Worm (Caenorhabditis elegans) whole organism, L4 larva: ENCODE results near the gene C05D9.9.

ENCODE experiments used
- F49E8.2 ChIP-seq: sonication (generic microtip); optimal IDR thresholded peaks from 2 replicates; lab custom pipeline; 2016; ENCODE audit warnings: missing compliant biosample characterization, mild to moderate bottlenecking, missing genetic modification characterization, borderline replicate concordance
- T26A8.4 ChIP-seq: fragments of 200-800 bp; sonication (Bioruptor generic); IDR thresholded peaks from 2 replicates; pipeline ENCODE4 v1.3.6; 2022; ENCODE audit warnings: missing genetic modification characterization, missing compliant biosample characterization
- Y105C5A.15 ChIP-seq: fragments of 200-800 bp; sonication (Bioruptor generic); IDR thresholded peaks from 2 replicates; pipeline ENCODE4 v1.3.6; 2022; ENCODE audit warnings: missing genetic modification characterization, missing compliant biosample characterization
- Y48G9A.11 ChIP-seq: fragments of 200-800 bp; sonication (Bioruptor generic); IDR thresholded peaks from 2 replicates; pipeline ENCODE4 v1.3.6; 2022; ENCODE audit warnings: missing genetic modification reagents, missing genetic modification characterization, missing compliant biosample characterization
- Y75B8A.6 ChIP-seq: fragments of 200-800 bp; sonication (Bioruptor generic); IDR thresholded peaks from 2 replicates; pipeline ENCODE4 v1.3.6; 2022; ENCODE audit warnings: missing genetic modification reagents, missing genetic modification characterization, missing compliant biosample characterization
- ZK337.2 ChIP-seq: fragments of 200-800 bp; sonication (Bioruptor generic); IDR thresholded peaks from 2 replicates; pipeline ENCODE4 v1.3.6; 2022; ENCODE audit warnings: missing genetic modification reagents, missing genetic modification characterization, missing compliant biosample characterization
- ZK546.5 ChIP-seq, 2 experiments: sonication (generic microtip); optimal IDR thresholded peaks; 2 replicates each; lab custom pipeline; 2017; ENCODE audit warnings: missing biosample characterization in 2 of 2, missing genetic modification characterization in 2 of 2
- ama-1 ChIP-seq: fragments of 150-350 bp; optimal IDR thresholded peaks from 2 replicates; lab custom pipeline; 2014; ENCODE audit warnings: inconsistent platforms, mixed read lengths
- ceh-20 ChIP-seq: fragments of 200-800 bp; sonication (Bioruptor generic); IDR thresholded peaks from 2 replicates; pipeline ENCODE4 v1.3.6; 2022; ENCODE audit warnings: missing genetic modification reagents, missing genetic modification characterization, missing compliant biosample characterization
- ceh-32 ChIP-seq: sonication (generic microtip); optimal IDR thresholded peaks from 2 replicates; lab custom pipeline; 2016; ENCODE audit warnings: mild to moderate bottlenecking, missing genetic modification characterization, missing compliant biosample characterization; ENCODE audit not compliant: poor library complexity
- ces-1 ChIP-seq: fragments of 150-350 bp; sonication (generic microtip); optimal IDR thresholded peaks from 4 replicates; lab custom pipeline; 2014; ENCODE audit warnings: missing biosample characterization, missing genetic modification reagents, missing genetic modification characterization
- cey-2 ChIP-seq: sonication (generic microtip); optimal IDR thresholded peaks from 3 replicates; lab custom pipeline; 2017; ENCODE audit warnings: missing genetic modification characterization, mild to moderate bottlenecking, missing compliant biosample characterization, antibody characterized with exemption, borderline replicate concordance; ENCODE audit not compliant: insufficient read depth
- ctbp-1 ChIP-seq: fragments of 200-800 bp; sonication (Bioruptor generic); IDR thresholded peaks from 2 replicates; pipeline ENCODE4 v1.3.6; 2022; ENCODE audit warnings: missing genetic modification reagents, missing genetic modification characterization, missing compliant biosample characterization
- daf-12 ChIP-seq: fragments of 150-350 bp; optimal IDR thresholded peaks from 2 replicates; lab custom pipeline; 2014; ENCODE audit warnings: missing biosample characterization, missing genetic modification reagents, missing genetic modification characterization
- daf-19 ChIP-seq: fragments of 200-800 bp; sonication (Bioruptor generic); conservative IDR thresholded peaks from 2 replicates; pipeline ENCODE4 v1.3.6; 2022; ENCODE audit warnings: missing genetic modification characterization, missing compliant biosample characterization
- daf-8 ChIP-seq: fragments of 200-800 bp; sonication (Bioruptor generic); IDR thresholded peaks from 2 replicates; pipeline ENCODE4 v1.3.6; 2022; ENCODE audit warnings: missing genetic modification characterization, missing compliant biosample characterization
- dmd-6 ChIP-seq: fragments of 200-800 bp; sonication (Bioruptor generic); IDR thresholded peaks from 2 replicates; pipeline ENCODE4 v1.3.6; 2022; ENCODE audit warnings: missing genetic modification reagents, missing genetic modification characterization, missing compliant biosample characterization
- dmd-8 ChIP-seq: fragments of 200-800 bp; sonication (Bioruptor generic); IDR thresholded peaks from 2 replicates; pipeline ENCODE4 v1.3.6; 2022; ENCODE audit warnings: missing genetic modification characterization, missing compliant biosample characterization
- dpl-1 ChIP-seq: fragments of 150-350 bp; optimal IDR thresholded peaks from 2 replicates; lab custom pipeline; 2014; ENCODE audit warnings: missing biosample characterization, missing genetic modification reagents, missing genetic modification characterization
- duxl-1 ChIP-seq: sonication (generic microtip); optimal IDR thresholded peaks from 2 replicates; lab custom pipeline; 2016; ENCODE audit warnings: mild to moderate bottlenecking, missing genetic modification characterization, moderate library complexity, missing compliant biosample characterization; ENCODE audit not compliant: poor library complexity
- dve-1 ChIP-seq: sonication (generic microtip); optimal IDR thresholded peaks from 2 replicates; lab custom pipeline; 2017; ENCODE audit warnings: antibody characterized with exemption, mild to moderate bottlenecking, missing genetic modification characterization, missing compliant biosample characterization; ENCODE audit not compliant: insufficient read depth
- egl-27 ChIP-seq: sonication (generic microtip); optimal IDR thresholded peaks from 3 replicates; lab custom pipeline; 2017; ENCODE audit warnings: missing biosample characterization, missing genetic modification reagents, missing genetic modification characterization
- egl-43 ChIP-seq: fragments of 200-800 bp; sonication (Bioruptor generic); IDR thresholded peaks from 2 replicates; pipeline ENCODE4 v1.3.6; 2022; ENCODE audit warnings: missing genetic modification reagents, missing genetic modification characterization, missing compliant biosample characterization
- fkh-10 ChIP-seq: fragments of 150-350 bp; optimal IDR thresholded peaks from 2 replicates; lab custom pipeline; 2014; ENCODE audit warnings: missing biosample characterization, missing genetic modification reagents, missing genetic modification characterization
- gei-8 ChIP-seq: fragments of 200-800 bp; sonication (Bioruptor generic); optimal IDR thresholded peaks from 2 replicates; lab custom pipeline; 2018; ENCODE audit warnings: mild to moderate bottlenecking, missing genetic modification characterization, missing compliant biosample characterization
- hif-1 ChIP-seq, 2 experiments: sonication (generic microtip); optimal IDR thresholded peaks; 2 replicates each; lab custom pipeline; 2016 to 2017; ENCODE audit warnings: missing compliant biosample characterization in 2 of 2, missing genetic modification characterization in 2 of 2, missing genetic modification reagents in 2 of 2, missing genotype in 2 of 2, mild to moderate bottlenecking in 1 of 2
- hlh-30 ChIP-seq: sonication (generic microtip); optimal IDR thresholded peaks from 2 replicates; lab custom pipeline; 2017; ENCODE audit warnings: antibody characterized with exemption, mild to moderate bottlenecking, missing genetic modification characterization, missing compliant biosample characterization; ENCODE audit not compliant: insufficient read depth
- hmg-1.1 ChIP-seq: fragments of 200-800 bp; sonication (Bioruptor generic); IDR thresholded peaks from 2 replicates; pipeline ENCODE4 v1.3.6; 2022; ENCODE audit warnings: missing genetic modification reagents, missing genetic modification characterization, missing compliant biosample characterization
- jun-1 ChIP-seq: fragments of 150-350 bp; optimal IDR thresholded peaks from 2 replicates; lab custom pipeline; 2014; ENCODE audit warnings: missing biosample characterization, missing genetic modification reagents, missing genetic modification characterization
- lim-7 ChIP-seq: fragments of 200-800 bp; sonication (Bioruptor generic); IDR thresholded peaks from 2 replicates; pipeline ENCODE4 v1.3.6; 2022; ENCODE audit warnings: missing genetic modification characterization, missing compliant biosample characterization
- lin-1 ChIP-seq: fragments of 200-800 bp; sonication (Bioruptor generic); IDR thresholded peaks from 2 replicates; pipeline ENCODE4 v1.3.6; 2022; ENCODE audit warnings: missing genetic modification reagents, missing genetic modification characterization, missing compliant biosample characterization
- lin-38 ChIP-seq: fragments of 200-800 bp; sonication (Bioruptor generic); IDR thresholded peaks from 2 replicates; pipeline ENCODE4 v1.3.6; 2022; ENCODE audit warnings: missing genetic modification reagents, missing genetic modification characterization, missing compliant biosample characterization
- lin-39 ChIP-seq: fragments of 150-350 bp; optimal IDR thresholded peaks from 2 replicates; lab custom pipeline; 2014; ENCODE audit warnings: missing biosample characterization, missing genetic modification reagents, missing genetic modification characterization
- lsy-2 ChIP-seq, 2 experiments: fragments of 150-350 bp in 1 of 2; sonication (generic microtip) in 1 of 2; optimal IDR thresholded peaks; 2 replicates each; lab custom pipeline; 2014 to 2017; ENCODE audit warnings: missing biosample characterization in 2 of 2, missing genetic modification characterization in 2 of 2
- nhr-102 ChIP-seq: sonication (generic microtip); optimal IDR thresholded peaks from 2 replicates; lab custom pipeline; 2016; ENCODE audit warnings: mild to moderate bottlenecking, missing genetic modification characterization, moderate library complexity, missing compliant biosample characterization
- nhr-41 ChIP-seq: fragments of 200-800 bp; sonication (Bioruptor generic); IDR thresholded peaks from 2 replicates; pipeline ENCODE4 v1.3.6; 2022; ENCODE audit warnings: missing genetic modification reagents, missing genetic modification characterization, missing compliant biosample characterization
- nhr-42 ChIP-seq: fragments of 200-800 bp; sonication (Bioruptor generic); IDR thresholded peaks from 2 replicates; pipeline ENCODE4 v1.3.6; 2022; ENCODE audit warnings: missing genetic modification characterization, missing compliant biosample characterization
- rbr-2 ChIP-seq: sonication (generic microtip); optimal IDR thresholded peaks from 2 replicates; lab custom pipeline; 2016; ENCODE audit warnings: missing genotype, missing genetic modification characterization, missing compliant biosample characterization
- saeg-2 ChIP-seq: fragments of 200-800 bp; sonication (Bioruptor generic); IDR thresholded peaks from 2 replicates; pipeline ENCODE4 v1.3.6; 2022; ENCODE audit warnings: missing genetic modification reagents, missing genetic modification characterization, missing compliant biosample characterization
- sdz-12 ChIP-seq: fragments of 200-800 bp; sonication (Bioruptor generic); optimal IDR thresholded peaks from 2 replicates; lab custom pipeline; 2018; ENCODE audit warnings: mild to moderate bottlenecking, missing genetic modification characterization, missing compliant biosample characterization
- skn-1 ChIP-seq: fragments of 150-350 bp; optimal IDR thresholded peaks from 2 replicates; lab custom pipeline; 2014; ENCODE audit warnings: missing biosample characterization, missing genetic modification characterization
- snpc-4 ChIP-seq: fragments of 150-350 bp; optimal IDR thresholded peaks from 2 replicates; lab custom pipeline; 2014; ENCODE audit warnings: missing biosample characterization, missing genetic modification characterization
- spr-1 ChIP-seq: sonication (generic microtip); optimal IDR thresholded peaks from 2 replicates; lab custom pipeline; 2016; ENCODE audit warnings: mild to moderate bottlenecking, missing genetic modification characterization, missing compliant biosample characterization
- unc-130 ChIP-seq: sonication (generic microtip); optimal IDR thresholded peaks from 2 replicates; lab custom pipeline; 2016; ENCODE audit warnings: missing genetic modification reagents, missing genetic modification characterization, missing compliant biosample characterization
- unc-39 ChIP-seq: sonication (generic microtip); optimal IDR thresholded peaks from 2 replicates; lab custom pipeline; 2017; ENCODE audit warnings: missing biosample characterization, missing genetic modification characterization
- unc-62 ChIP-seq, 3 experiments: fragments of 150-350 bp in 1 of 3; sonication (generic microtip); optimal IDR thresholded peaks in 2 of 3; peaks in 1 of 3; 1 replicate in 1 of 3; 2 replicates in 2 of 3; lab custom pipeline; 2014 to 2017; ENCODE audit warnings: missing biosample characterization in 3 of 3, missing genetic modification characterization in 3 of 3, missing genetic modification reagents in 3 of 3, missing genotype in 1 of 3
- zfp-3 ChIP-seq: fragments of 200-800 bp; sonication (Bioruptor generic); conservative IDR thresholded peaks from 2 replicates; pipeline ENCODE4 v1.3.6; 2022; ENCODE audit warnings: missing genetic modification reagents, missing genetic modification characterization, missing compliant biosample characterization
- zip-11 ChIP-seq: fragments of 200-800 bp; sonication (Bioruptor generic); IDR thresholded peaks from 2 replicates; pipeline ENCODE4 v1.3.6; 2022; ENCODE audit warnings: missing genetic modification characterization, missing compliant biosample characterization
- zip-2 ChIP-seq: fragments of 150-350 bp; optimal IDR thresholded peaks from 2 replicates; lab custom pipeline; 2014; ENCODE audit warnings: missing biosample characterization, missing genetic modification characterization
- ztf-11 ChIP-seq: fragments of 150-350 bp; optimal IDR thresholded peaks from 2 replicates; lab custom pipeline; 2014; ENCODE audit warnings: missing biosample characterization, missing genetic modification characterization

C05D9.9 gene

ce11 chrX:1093154-1093553 lies 30.9 kb downstream of the C05D9.9 start (continued):
- TF ChIP-seq duxl-1 (tag; lab: Kevin White, UChicago) (peak; percentile 68), hmg-1.1 (GFP tag; lab: Robert Waterston, UW) (peak; percentile 97), gei-8 (GFP tag; lab: Kevin White, UChicago) (peak; percentile 65), unc-130 (GFP tag; lab: Kevin White, UChicago) (no peak), dmd-8 (GFP tag; lab: Robert Waterston, UW) (no peak), daf-12 (tag; lab: Kevin White, UChicago) (no peak), ZK546.5 (tag; optimal IDR thresholded peaks at IDR 0.05; lab: Kevin White, UChicago) (no peak), spr-1 (tag; lab: Kevin White, UChicago) (peak; percentile 84), zip-11 (GFP tag; lab: Robert Waterston, UW) (no peak), lin-38 (GFP tag; lab: Robert Waterston, UW) (peak; percentile 67), hif-1 (tag; optimal IDR thresholded peaks at IDR 0.05; lab: Kevin White, UChicago) (peak; percentile 51 to 95), nhr-41 (GFP tag; lab: Robert Waterston, UW) (peak; percentile 72), lin-39 (tag; lab: Kevin White, UChicago) (no peak), ctbp-1 (peak; percentile 95), sdz-12 (GFP tag; lab: Kevin White, UChicago) (no peak), lin-1 (GFP tag; lab: Robert Waterston, UW) (peak; percentile 89), egl-43 (GFP tag; lab: Robert Waterston, UW) (peak; percentile 87), F49E8.2 (tag; lab: Kevin White, UChicago) (no peak), snpc-4 (tag; lab: Kevin White, UChicago) (no peak), ztf-11 (tag; lab: Kevin White, UChicago) (no peak), unc-62 (GFP tag; optimal IDR thresholded peaks at IDR 0.05 in 1 of 2; lab: Kevin White, UChicago) (peak; percentile 26 to 100), unc-62 (tag; optimal IDR thresholded peaks at IDR 0.05; lab: Kevin White, UChicago) (no peak), hlh-30 (tag; lab: Kevin White, UChicago) (peak; percentile 99), Y48G9A.11 (GFP tag; lab: Robert Waterston, UW) (no peak), rbr-2 (tag; lab: Kevin White, UChicago) (peak; percentile 94), ceh-20 (peak; percentile 95), egl-27 (tag; lab: Kevin White, UChicago) (no peak), daf-8 (no peak), lsy-2 (tag; optimal IDR thresholded peaks at IDR 0.05; lab: Kevin White, UChicago) (peak; percentile 78 to 93), nhr-102 (peak; percentile 79), zip-2 (tag; lab: Kevin White, UChicago) (peak; percentile 75), ZK337.2 (GFP tag; lab: Robert Waterston, UW) (no peak), skn-1 (tag; lab: Kevin White, UChicago) (no peak), ceh-32 (tag; lab: Kevin White, UChicago) (no peak), Y105C5A.15 (GFP tag; lab: Robert Waterston, UW) (peak; percentile 26; the same call in 1 of the 2 replicates), nhr-42 (GFP tag; lab: Robert Waterston, UW) (0 out of 2 replicates have a peak, but pooled peaks have one; percentile 54), daf-19 (GFP tag; lab: Robert Waterston, UW) (peak; percentile 31; the same call in 1 of the 2 replicates), jun-1 (tag; lab: Kevin White, UChicago) (peak; percentile 69), Y75B8A.6 (no peak), cey-2 (tag; lab: Kevin White, UChicago) (peak; percentile 43), lim-7 (GFP tag; lab: Robert Waterston, UW) (no peak), fkh-10 (peak; percentile 95), zfp-3 (GFP tag; lab: Robert Waterston, UW) (no peak), unc-39 (tag; lab: Kevin White, UChicago) (no peak), ces-1 (GFP tag; lab: Kevin White, UChicago) (no peak), saeg-2 (GFP tag; lab: Robert Waterston, UW) (0 out of 2 replicates have a peak, but pooled peaks have one; percentile 69), T26A8.4 (GFP tag; lab: Robert Waterston, UW) (peak; percentile 85), dpl-1 (GFP tag; lab: Kevin White, UChicago) (peak; percentile 46), ama-1 (lab: Kevin White, UChicago) (peak; percentile 63), dmd-6 (GFP tag; lab: Robert Waterston, UW) (peak; percentile 97), dve-1 (peak; percentile 99)
